Worm (Caenorhabditis elegans): Measurements from ENCODE around the gene Y41C4A.7.

DNA sequence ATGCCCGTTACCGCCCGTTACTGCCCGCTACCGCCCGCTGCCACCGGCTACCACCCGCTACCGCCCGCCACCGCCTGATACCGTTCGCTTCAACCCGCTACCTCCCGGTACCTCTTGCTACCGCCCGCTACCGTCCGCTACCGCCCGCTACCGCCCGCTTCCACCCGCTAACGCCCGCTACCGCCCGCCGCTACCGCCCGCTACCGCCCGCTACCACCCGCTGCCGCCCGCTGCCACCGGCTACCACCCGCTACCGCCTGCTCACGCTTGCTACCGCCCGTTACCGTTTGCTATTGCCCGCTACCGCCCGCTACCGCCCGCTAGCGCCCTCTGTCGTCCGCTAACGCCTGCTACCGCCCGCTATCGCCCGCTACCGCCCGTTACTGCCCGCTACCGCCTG lies 3.2 kb downstream of the Y41C4A.7 start:
- no peak for TF ChIP-seq mdl-1 (tag; optimal IDR thresholded peaks at IDR 0.05)
- TF ChIP-seq nhr-12 (tag; optimal IDR thresholded peaks at IDR 0.05) = no peak
- no peak for TF ChIP-seq egl-27 (tag; optimal IDR thresholded peaks at IDR 0.05)
- no peak for TF ChIP-seq nhr-11 (tag; optimal IDR thresholded peaks at IDR 0.05)
- TF ChIP-seq nhr-28 (tag; optimal IDR thresholded peaks at IDR 0.05) = no peak
- no peak for TF ChIP-seq elt-2 (tag; optimal IDR thresholded peaks at IDR 0.05)
